Fruit fly (Drosophila melanogaster) whole organism, embryonic: ENCODE measurements around the gene CG2120.

Source experiments
- ATbp ChIP-seq: fragments of 200-800 bp; sonication (Bioruptor generic); optimal IDR thresholded peaks from 2 replicates; lab custom pipeline; 2017; ENCODE audit warnings: missing biosample characterization, mild to moderate bottlenecking, missing genetic modification characterization, missing genetic modification reagents
- B-H1 ChIP-seq: fragments of 200-800 bp; sonication (Bioruptor generic); IDR thresholded peaks from 3 replicates; pipeline ENCODE4 v1.3.6; 2022; ENCODE audit warnings: missing biosample characterization, missing genetic modification characterization
- CG10147 ChIP-seq: fragments of 200-800 bp; sonication (Bioruptor generic); optimal IDR thresholded peaks from 2 replicates; lab custom pipeline; 2019; ENCODE audit warnings: missing biosample characterization, mild to moderate bottlenecking, missing genetic modification characterization, moderate library complexity
- CG10543 ChIP-seq: fragments of 200-800 bp; sonication (Bioruptor generic); optimal IDR thresholded peaks from 3 replicates; lab custom pipeline; 2017; ENCODE audit warnings: missing biosample characterization, mild to moderate bottlenecking, missing genetic modification characterization, moderate library complexity
- CG12769 ChIP-seq: fragments of 200-800 bp; sonication (Bioruptor generic); optimal IDR thresholded peaks from 2 replicates; lab custom pipeline; 2019; ENCODE audit warnings: missing biosample characterization, mild to moderate bottlenecking, missing genetic modification characterization, moderate library complexity
- CG13894 ChIP-seq: fragments of 200-800 bp; sonication (Bioruptor generic); optimal IDR thresholded peaks from 3 replicates; lab custom pipeline; 2018; ENCODE audit warnings: missing biosample characterization, mild to moderate bottlenecking, missing genetic modification characterization, moderate library complexity
- CG15011 ChIP-seq: fragments of 200-800 bp; sonication (Bioruptor generic); optimal IDR thresholded peaks from 3 replicates; lab custom pipeline; 2018; ENCODE audit warnings: missing biosample characterization, mild to moderate bottlenecking, missing genetic modification characterization
- CG16813 ChIP-seq: fragments of 200-800 bp; sonication (Bioruptor generic); IDR thresholded peaks from 3 replicates; pipeline ENCODE4 v1.3.6; 2022; ENCODE audit warnings: missing biosample characterization, missing genetic modification characterization; ENCODE audit not compliant: partially characterized antibody
- CG2199 ChIP-seq: fragments of 200-800 bp; sonication (Bioruptor generic); IDR thresholded peaks from 3 replicates; pipeline ENCODE4 v1.3.6; 2022; ENCODE audit warnings: missing biosample characterization, missing genetic modification characterization
- CG6654 ChIP-seq: fragments of 200-800 bp; sonication (Bioruptor generic); optimal IDR thresholded peaks from 2 replicates; lab custom pipeline; 2017; ENCODE audit warnings: missing biosample characterization, mild to moderate bottlenecking, missing genetic modification characterization
- CG7839 ChIP-seq: fragments of 200-800 bp; sonication (Bioruptor generic); optimal IDR thresholded peaks from 3 replicates; lab custom pipeline; 2018; ENCODE audit warnings: missing biosample characterization, mild to moderate bottlenecking, missing genetic modification characterization, moderate library complexity
- H15 ChIP-seq: fragments of 200-800 bp; sonication (Bioruptor generic); IDR thresholded peaks from 3 replicates; pipeline ENCODE4 v1.3.6; 2022; ENCODE audit warnings: missing biosample characterization, missing genetic modification characterization
- H2.0 ChIP-seq: fragments of 200-800 bp; sonication (Bioruptor generic); IDR thresholded peaks from 2 replicates; pipeline ENCODE4 v1.3.6; 2022; ENCODE audit warnings: missing biosample characterization, missing genetic modification characterization
- HLH4C ChIP-seq: fragments of 200-800 bp; sonication (Bioruptor generic); IDR thresholded peaks from 3 replicates; pipeline ENCODE4 v1.3.6; 2022; ENCODE audit warnings: missing biosample characterization, missing genetic modification characterization; ENCODE audit not compliant: partially characterized antibody
- HLHmδ ChIP-seq: fragments of 200-800 bp; sonication (Bioruptor generic); optimal IDR thresholded peaks from 2 replicates; lab custom pipeline; 2018; ENCODE audit warnings: missing biosample characterization, mild to moderate bottlenecking, missing genetic modification characterization, moderate library complexity
- Max ChIP-seq: fragments of 200-800 bp; sonication (Bioruptor generic); optimal IDR thresholded peaks from 2 replicates; lab custom pipeline; 2016; ENCODE audit warnings: missing biosample characterization, mild to moderate bottlenecking, missing genetic modification characterization
- Ravus ChIP-seq: fragments of 200-800 bp; sonication (Bioruptor generic); IDR thresholded peaks from 2 replicates; pipeline ENCODE4 v1.3.6; 2022; ENCODE audit warnings: missing biosample characterization, missing genetic modification characterization
- Six4 ChIP-seq: fragments of 200-800 bp; sonication (Bioruptor generic); optimal IDR thresholded peaks from 2 replicates; lab custom pipeline; 2016; ENCODE audit warnings: missing biosample characterization, missing genetic modification characterization
- Sox100B ChIP-seq: fragments of 200-800 bp; sonication (Bioruptor generic); optimal IDR thresholded peaks from 3 replicates; lab custom pipeline; 2018; ENCODE audit warnings: missing biosample characterization, mild to moderate bottlenecking, missing genetic modification characterization
- Taf1 ChIP-seq: fragments of 200-800 bp; sonication (Bioruptor generic); IDR thresholded peaks from 2 replicates; pipeline ENCODE4 v1.3.6; 2022; ENCODE audit warnings: missing biosample characterization, missing genetic modification characterization
- Trl ChIP-seq, 3 experiments: fragments of >200 bp in 2 of 3; fragments of 200-800 bp in 1 of 3; sonication (Bioruptor generic) in 1 of 3; optimal IDR thresholded peaks; 2 replicates in 1 of 3; 3 replicates in 2 of 3; lab custom pipeline; 2016 to 2017; ENCODE audit warnings: missing biosample characterization in 1 of 3, missing genetic modification characterization in 1 of 3
- Usf ChIP-seq: fragments of 200-800 bp; sonication (Bioruptor generic); optimal IDR thresholded peaks from 2 replicates; lab custom pipeline; 2017; ENCODE audit warnings: missing genotype, missing biosample characterization, missing genetic modification characterization
- abd-A ChIP-seq: fragments of 200-800 bp; sonication (Bioruptor generic); optimal IDR thresholded peaks from 3 replicates; lab custom pipeline; 2019; ENCODE audit warnings: missing biosample characterization, mild to moderate bottlenecking, missing genetic modification characterization, moderate library complexity
- bbx ChIP-seq: fragments of 200-800 bp; sonication (Bioruptor generic); IDR thresholded peaks from 2 replicates; pipeline ENCODE4 v1.3.6; 2022; ENCODE audit warnings: missing biosample characterization, missing genetic modification characterization; ENCODE audit not compliant: partially characterized antibody
- bigmax ChIP-seq: fragments of 200-800 bp; sonication (Bioruptor generic); optimal IDR thresholded peaks from 2 replicates; lab custom pipeline; 2018; ENCODE audit warnings: missing biosample characterization, mild to moderate bottlenecking, missing genetic modification characterization
- bsh ChIP-seq, 2 experiments: fragments of 200-800 bp; sonication (Bioruptor generic); optimal IDR thresholded peaks; 2 replicates each; lab custom pipeline; 2017 to 2018; ENCODE audit warnings: mild to moderate bottlenecking in 2 of 2, missing biosample characterization in 2 of 2, missing genetic modification characterization in 2 of 2, moderate library complexity in 1 of 2
- caup ChIP-seq: fragments of 200-800 bp; sonication (Bioruptor generic); optimal IDR thresholded peaks from 3 replicates; lab custom pipeline; 2017; ENCODE audit warnings: missing biosample characterization, mild to moderate bottlenecking, missing genetic modification characterization, moderate library complexity; ENCODE audit not compliant: severe bottlenecking
- chif ChIP-seq, 2 experiments: fragments of 200-800 bp; sonication (Bioruptor generic); optimal IDR thresholded peaks; 3 replicates each; lab custom pipeline; 2016; ENCODE audit warnings: missing biosample characterization in 2 of 2, missing genetic modification characterization in 2 of 2
- chn ChIP-seq: fragments of 200-800 bp; sonication (Bioruptor generic); optimal IDR thresholded peaks from 2 replicates; lab custom pipeline; 2016; ENCODE audit warnings: missing biosample characterization, missing genetic modification characterization
- ems ChIP-seq: fragments of 200-800 bp; sonication (Bioruptor generic); optimal IDR thresholded peaks from 3 replicates; lab custom pipeline; 2016; ENCODE audit warnings: missing biosample characterization, missing genetic modification characterization
- exex ChIP-seq: fragments of 200-800 bp; sonication (Bioruptor generic); optimal IDR thresholded peaks from 4 replicates; lab custom pipeline; 2018; ENCODE audit warnings: missing biosample characterization, mild to moderate bottlenecking, missing genetic modification characterization, moderate library complexity
- fd64A ChIP-seq: fragments of 200-800 bp; sonication (Bioruptor generic); optimal IDR thresholded peaks from 3 replicates; lab custom pipeline; 2018; ENCODE audit warnings: missing biosample characterization, mild to moderate bottlenecking, missing genetic modification characterization
- gcm ChIP-seq: fragments of 200-800 bp; sonication (Bioruptor generic); optimal IDR thresholded peaks from 2 replicates; lab custom pipeline; 2019; ENCODE audit warnings: missing biosample characterization, mild to moderate bottlenecking, missing genetic modification characterization, moderate library complexity
- kah ChIP-seq: fragments of 200-800 bp; sonication (Bioruptor generic); optimal IDR thresholded peaks from 2 replicates; lab custom pipeline; 2018; ENCODE audit warnings: missing biosample characterization, mild to moderate bottlenecking, missing genetic modification characterization
- knrl ChIP-seq: fragments of 200-800 bp; sonication (Bioruptor generic); IDR thresholded peaks from 3 replicates; pipeline ENCODE4 v1.3.6; 2022; ENCODE audit warnings: missing biosample characterization, missing genetic modification characterization; ENCODE audit not compliant: partially characterized antibody
- oc ChIP-seq: fragments of 200-800 bp; sonication (Bioruptor generic); optimal IDR thresholded peaks from 2 replicates; lab custom pipeline; 2018; ENCODE audit warnings: missing biosample characterization, mild to moderate bottlenecking, missing genetic modification characterization, moderate library complexity
- phol ChIP-seq: fragments of 200-800 bp; sonication (Bioruptor generic); optimal IDR thresholded peaks from 3 replicates; lab custom pipeline; 2018; ENCODE audit warnings: missing biosample characterization, mild to moderate bottlenecking, missing genetic modification characterization, moderate library complexity
- pzg ChIP-seq: fragments of 200-800 bp; sonication (Bioruptor generic); optimal IDR thresholded peaks from 3 replicates; lab custom pipeline; 2018; ENCODE audit warnings: missing biosample characterization, mild to moderate bottlenecking, missing genetic modification characterization, moderate library complexity
- schlank ChIP-seq: fragments of 200-800 bp; sonication (Bioruptor generic); optimal IDR thresholded peaks from 2 replicates; lab custom pipeline; 2018; ENCODE audit warnings: missing biosample characterization, mild to moderate bottlenecking, missing genetic modification characterization
- sens-2 ChIP-seq: fragments of 200-800 bp; sonication (Bioruptor generic); IDR thresholded peaks from 2 replicates; pipeline ENCODE4 v1.3.6; 2022; ENCODE audit warnings: missing biosample characterization, missing genetic modification characterization
- shn ChIP-seq: fragments of 200-800 bp; sonication (Bioruptor generic); optimal IDR thresholded peaks from 3 replicates; lab custom pipeline; 2016; ENCODE audit warnings: missing biosample characterization, missing genetic modification characterization
- sisA ChIP-seq: fragments of 200-800 bp; sonication (Bioruptor generic); IDR thresholded peaks from 2 replicates; pipeline ENCODE4 v1.3.6; 2022; ENCODE audit warnings: missing biosample characterization, missing genetic modification characterization
- slbo ChIP-seq: fragments of 200-800 bp; sonication (Bioruptor generic); IDR thresholded peaks from 2 replicates; pipeline ENCODE4 v1.3.6; 2022; ENCODE audit warnings: missing biosample characterization, missing genetic modification characterization
- sr ChIP-seq: fragments of 200-800 bp; sonication (Bioruptor generic); IDR thresholded peaks from 3 replicates; pipeline ENCODE4 v1.3.6; 2022; ENCODE audit warnings: missing biosample characterization, missing genetic modification characterization
- stc ChIP-seq: fragments of 200-800 bp; sonication (Bioruptor generic); IDR thresholded peaks from 2 replicates; pipeline ENCODE4 v1.3.6; 2022; ENCODE audit warnings: missing biosample characterization, missing genetic modification characterization
- tio ChIP-seq: fragments of 200-800 bp; sonication (Bioruptor generic); optimal IDR thresholded peaks from 2 replicates; lab custom pipeline; 2017; ENCODE audit warnings: missing biosample characterization, missing genetic modification characterization, inconsistent platforms
- vnd ChIP-seq: fragments of 200-800 bp; sonication (Bioruptor generic); IDR thresholded peaks from 3 replicates; pipeline ENCODE4 v1.3.6; 2022; ENCODE audit warnings: missing biosample characterization, missing genetic modification characterization; ENCODE audit not compliant: partially characterized antibody
- wdn ChIP-seq: fragments of 200-800 bp; sonication (Bioruptor generic); IDR thresholded peaks from 2 replicates; pipeline ENCODE4 v1.3.6; 2022; ENCODE audit warnings: missing biosample characterization, missing genetic modification characterization
- zfh1 ChIP-seq: fragments of 200-800 bp; sonication (Bioruptor generic); IDR thresholded peaks from 3 replicates; pipeline ENCODE4 v1.3.6; 2022; ENCODE audit warnings: missing biosample characterization, missing genetic modification characterization
- zfh2 ChIP-seq: fragments of 200-800 bp; sonication (Bioruptor generic); optimal IDR thresholded peaks from 2 replicates; lab custom pipeline; 2016; ENCODE audit warnings: missing biosample characterization, missing genetic modification characterization

CG2120 gene

dm6 chrX:8126149-8126548 lies 9.5 kb upstream of the CG2120 start (continued):
- TF ChIP-seq CG6654 (peak; percentile 8), ems (GFP tag; lab: Kevin White, UChicago) (peak; percentile 33), CG16813 (no peak), sr (GFP tag; lab: Robert Waterston, UW) (no peak), zfh2 (GFP tag; lab: Kevin White, UChicago) (no peak), CG2199 (no peak), Sox100B (GFP tag; lab: Kevin White, UChicago) (peak; percentile 57), caup (GFP tag; lab: Kevin White, UChicago) (no peak), ATbp (GFP tag; lab: Kevin White, UChicago) (peak; percentile 83), kah (no peak), Trl (optimal IDR thresholded peaks at IDR 0.05; lab: Kevin White, UChicago) (no peak), Trl (GFP tag; optimal IDR thresholded peaks at IDR 0.05; lab: Kevin White, UChicago) (peak; percentile 21), gcm (GFP tag; lab: Kevin White, UChicago) (peak; percentile 40), Max (GFP tag; lab: Kevin White, UChicago) (peak; percentile 18), exex (tag; lab: Kevin White, UChicago) (no peak), chif (GFP tag; optimal IDR thresholded peaks at IDR 0.05; lab: Kevin White, UChicago) (peak; percentile 23 to 71), sisA (GFP tag; lab: Robert Waterston, UW) (peak; percentile 67), slbo (GFP tag; lab: Robert Waterston, UW) (no peak), CG13894 (no peak), CG10147 (GFP tag; lab: Kevin White, UChicago) (no peak), bigmax (GFP tag; lab: Kevin White, UChicago) (no peak), CG12769 (peak; percentile 32), HLH4C (no peak), B-H1 (0 out of 3 replicates have a peak, but pooled peaks have one; percentile 32), pzg (no peak), tio (GFP tag; lab: Kevin White, UChicago) (peak; percentile 53), shn (GFP tag; lab: Kevin White, UChicago) (peak; percentile 21), Six4 (GFP tag; lab: Kevin White, UChicago) (peak; percentile 15), zfh1 (peak; percentile 82), H2.0 (GFP tag; lab: Robert Waterston, UW) (no peak), knrl (no peak), HLHmδ (GFP tag; lab: Kevin White, UChicago) (no peak), CG10543 (GFP tag; lab: Kevin White, UChicago) (no peak), fd64A (GFP tag; lab: Kevin White, UChicago) (peak; percentile 47), Taf1 (GFP tag; lab: Robert Waterston, UW) (no peak), phol (tag; lab: Kevin White, UChicago) (peak; percentile 78), CG15011 (no peak), Usf (no peak), CG7839 (tag; lab: Kevin White, UChicago) (peak; percentile 64), chn (peak; percentile 64), wdn (GFP tag; lab: Robert Waterston, UW) (no peak), H15 (peak; percentile 72), schlank (tag; lab: Kevin White, UChicago) (no peak), vnd (GFP tag; lab: Robert Waterston, UW) (no peak), sens-2 (GFP tag; lab: Robert Waterston, UW) (peak; percentile 57), Ravus (GFP tag; lab: Robert Waterston, UW) (no peak), stc (GFP tag; lab: Robert Waterston, UW) (peak; percentile 63; the same call in 1 of the 2 replicates), bsh (GFP tag; optimal IDR thresholded peaks at IDR 0.05; lab: Kevin White, UChicago) (peak in 1 of 2 experiments; percentile 88), abd-A (no peak), oc (tag; lab: Kevin White, UChicago) (peak; percentile 74), bbx (GFP tag; lab: Robert Waterston, UW) (no peak)
